Worm (Caenorhabditis elegans) whole organism, L3 larva: ENCODE results near the gene hum-5.

Experiments used
- aly-2 ChIP-seq: fragments of 150-350 bp; optimal IDR thresholded peaks from 2 replicates; lab custom pipeline; 2014; ENCODE audit warnings: missing biosample characterization, missing genetic modification characterization
- egl-27 ChIP-seq: sonication (generic microtip); optimal IDR thresholded peaks from 4 replicates; lab custom pipeline; 2017; ENCODE audit warnings: missing biosample characterization, missing genetic modification reagents, missing genetic modification characterization
- fkh-10 ChIP-seq: sonication (generic microtip); optimal IDR thresholded peaks from 2 replicates; lab custom pipeline; 2017; ENCODE audit warnings: missing biosample characterization, missing genetic modification reagents, missing genetic modification characterization
- nhr-12 ChIP-seq: fragments of 150-350 bp; optimal IDR thresholded peaks from 2 replicates; lab custom pipeline; 2014; ENCODE audit warnings: missing biosample characterization, missing genetic modification characterization
- pha-4 ChIP-seq: fragments of 150-350 bp; optimal IDR thresholded peaks from 2 replicates; lab custom pipeline; 2014; ENCODE audit warnings: missing biosample characterization, missing genetic modification reagents, missing genetic modification characterization
- skn-1 ChIP-seq: fragments of 150-350 bp; optimal IDR thresholded peaks from 2 replicates; lab custom pipeline; 2014; ENCODE audit warnings: missing biosample characterization, missing genetic modification characterization
- snpc-4 ChIP-seq: fragments of 150-350 bp; optimal IDR thresholded peaks from 2 replicates; lab custom pipeline; 2014; ENCODE audit warnings: missing biosample characterization, missing genetic modification characterization

ce11 chrIII:4007017-4007416, 29.6 kb downstream of the hum-5 start:
- no peak for TF ChIP-seq snpc-4
- TF ChIP-seq nhr-12: no peak
- TF ChIP-seq pha-4 (tag; lab: Kevin White, UChicago): no peak
- no peak for TF ChIP-seq aly-2 (tag; lab: Kevin White, UChicago)
- no peak for TF ChIP-seq egl-27
- no peak for TF ChIP-seq fkh-10 (GFP tag; lab: Kevin White, UChicago)
- no peak for TF ChIP-seq skn-1
